Fruit fly (Drosophila melanogaster) whole organism, embryonic: ENCODE results near the gene CG15570.

ENCODE experiments used
- ATbp ChIP-seq: fragments of 200-800 bp; sonication (Bioruptor generic); optimal IDR thresholded peaks from 2 replicates; lab custom pipeline; 2017; ENCODE audit warnings: missing biosample characterization, mild to moderate bottlenecking, missing genetic modification characterization, missing genetic modification reagents
- Antp ChIP-seq: fragments of 200-800 bp; sonication (Bioruptor generic); optimal IDR thresholded peaks from 3 replicates; lab custom pipeline; 2016; ENCODE audit warnings: missing biosample characterization, missing genetic modification characterization
- Asciz ChIP-seq: fragments of 200-800 bp; sonication (Bioruptor generic); optimal IDR thresholded peaks from 2 replicates; lab custom pipeline; 2017; ENCODE audit warnings: missing biosample characterization, mild to moderate bottlenecking, missing genetic modification characterization, missing genetic modification reagents
- CG14965 ChIP-seq: fragments of 200-800 bp; sonication (Bioruptor generic); optimal IDR thresholded peaks from 2 replicates; lab custom pipeline; 2016; ENCODE audit warnings: missing biosample characterization, missing genetic modification characterization, borderline replicate concordance
- CG1602 ChIP-seq: fragments of 200-800 bp; sonication (Bioruptor generic); optimal IDR thresholded peaks from 3 replicates; lab custom pipeline; 2016; ENCODE audit warnings: missing biosample characterization, missing genetic modification characterization
- CG16813 ChIP-seq: fragments of 200-800 bp; sonication (Bioruptor generic); IDR thresholded peaks from 3 replicates; pipeline ENCODE4 v1.3.6; 2022; ENCODE audit warnings: missing biosample characterization, missing genetic modification characterization; ENCODE audit not compliant: partially characterized antibody
- CG16815 ChIP-seq: fragments of 200-800 bp; sonication (Bioruptor generic); optimal IDR thresholded peaks from 3 replicates; lab custom pipeline; 2017; ENCODE audit warnings: missing biosample characterization, mild to moderate bottlenecking, missing genetic modification characterization
- CG17186 ChIP-seq: fragments of 200-800 bp; sonication (Bioruptor generic); optimal IDR thresholded peaks from 3 replicates; lab custom pipeline; 2017; ENCODE audit warnings: missing biosample characterization, missing genetic modification reagents, missing genetic modification characterization
- CG17829 ChIP-seq: fragments of 200-800 bp; optimal IDR thresholded peaks from 2 replicates; lab custom pipeline; 2019; ENCODE audit warnings: missing biosample characterization, mild to moderate bottlenecking, missing genetic modification characterization, moderate library complexity
- CG2678 ChIP-seq: fragments of 200-800 bp; sonication (Bioruptor generic); optimal IDR thresholded peaks from 3 replicates; lab custom pipeline; 2019; ENCODE audit warnings: missing biosample characterization, mild to moderate bottlenecking, missing genetic modification characterization, moderate library complexity
- CG3838 ChIP-seq: fragments of 200-800 bp; sonication (Bioruptor generic); optimal IDR thresholded peaks from 3 replicates; lab custom pipeline; 2016; ENCODE audit warnings: missing biosample characterization, missing genetic modification characterization
- CG4328 ChIP-seq: fragments of 200-800 bp; sonication (Bioruptor generic); optimal IDR thresholded peaks from 3 replicates; lab custom pipeline; 2017; ENCODE audit warnings: missing biosample characterization, missing genetic modification reagents, missing genetic modification characterization
- CG7745 ChIP-seq: fragments of 200-800 bp; sonication (Bioruptor generic); optimal IDR thresholded peaks from 2 replicates; lab custom pipeline; 2018; ENCODE audit warnings: missing biosample characterization, mild to moderate bottlenecking, missing genetic modification characterization, moderate library complexity
- CG8359 ChIP-seq: fragments of 200-800 bp; sonication (Bioruptor generic); optimal IDR thresholded peaks from 2 replicates; lab custom pipeline; 2017; ENCODE audit warnings: missing biosample characterization, mild to moderate bottlenecking, missing genetic modification characterization, borderline replicate concordance
- CoRest ChIP-seq: fragments of 200-800 bp; sonication (Bioruptor generic); optimal IDR thresholded peaks from 3 replicates; lab custom pipeline; 2018; ENCODE audit warnings: missing biosample characterization, mild to moderate bottlenecking, missing genetic modification characterization, moderate library complexity
- Dek ChIP-seq: fragments of 200-800 bp; sonication (Bioruptor generic); optimal IDR thresholded peaks from 3 replicates; lab custom pipeline; 2019; ENCODE audit warnings: missing biosample characterization, mild to moderate bottlenecking, missing genetic modification characterization, moderate library complexity
- Dref ChIP-seq: fragments of 200-800 bp; sonication (Bioruptor generic); IDR thresholded peaks from 2 replicates; pipeline ENCODE4 v1.3.6; 2022; ENCODE audit warnings: missing biosample characterization, missing genetic modification characterization
- Ets65A ChIP-seq: fragments of 200-800 bp; sonication (Bioruptor generic); peaks from one replicate; lab custom pipeline; 2016; ENCODE audit warnings: missing biosample characterization, missing genetic modification characterization
- GATAe ChIP-seq: fragments of 200-800 bp; sonication (Bioruptor generic); conservative IDR thresholded peaks from 2 replicates; pipeline ENCODE4 v1.3.6; 2022; ENCODE audit warnings: missing biosample characterization, missing genetic modification characterization
- Max ChIP-seq: fragments of 200-800 bp; sonication (Bioruptor generic); optimal IDR thresholded peaks from 2 replicates; lab custom pipeline; 2016; ENCODE audit warnings: missing biosample characterization, mild to moderate bottlenecking, missing genetic modification characterization
- Oaz ChIP-seq: fragments of 200-800 bp; sonication (Bioruptor generic); IDR thresholded peaks from 2 replicates; pipeline ENCODE4 v1.3.6; 2022; ENCODE audit warnings: missing biosample characterization, missing genetic modification characterization
- Rx ChIP-seq: fragments of 200-800 bp; sonication (Bioruptor generic); IDR thresholded peaks from 2 replicates; pipeline ENCODE4 v1.3.6; 2022; ENCODE audit warnings: missing biosample characterization, missing genetic modification characterization
- Scr ChIP-seq: fragments of 200-800 bp; sonication (Bioruptor generic); IDR thresholded peaks from 2 replicates; pipeline ENCODE4 v1.3.6; 2022; ENCODE audit warnings: missing biosample characterization, missing genetic modification characterization; ENCODE audit not compliant: partially characterized antibody
- Spps ChIP-seq: fragments of 200-800 bp; sonication (Bioruptor generic); optimal IDR thresholded peaks from 2 replicates; lab custom pipeline; 2018; ENCODE audit warnings: missing biosample characterization, mild to moderate bottlenecking, missing genetic modification characterization
- Xbp1 ChIP-seq: fragments of 200-800 bp; sonication (Bioruptor generic); optimal IDR thresholded peaks from 3 replicates; lab custom pipeline; 2016; ENCODE audit warnings: missing biosample characterization, mild to moderate bottlenecking, missing genetic modification characterization
- YL-1 ChIP-seq: fragments of 200-800 bp; sonication (Bioruptor generic); optimal IDR thresholded peaks from 3 replicates; lab custom pipeline; 2017; ENCODE audit warnings: missing biosample characterization, mild to moderate bottlenecking, missing genetic modification characterization
- al ChIP-seq: fragments of 200-800 bp; sonication (Bioruptor generic); IDR thresholded peaks from 2 replicates; pipeline ENCODE4 v1.3.6; 2022; ENCODE audit warnings: missing biosample characterization, missing genetic modification characterization
- ewg ChIP-seq: fragments of 200-800 bp; sonication (Bioruptor generic); optimal IDR thresholded peaks from 3 replicates; lab custom pipeline; 2017; ENCODE audit warnings: mild to moderate bottlenecking, missing biosample characterization, missing genetic modification reagents, missing genetic modification characterization
- exex ChIP-seq: fragments of 200-800 bp; sonication (Bioruptor generic); optimal IDR thresholded peaks from 4 replicates; lab custom pipeline; 2018; ENCODE audit warnings: missing biosample characterization, mild to moderate bottlenecking, missing genetic modification characterization, moderate library complexity
- gsb-n ChIP-seq: fragments of 200-800 bp; sonication (Bioruptor generic); optimal IDR thresholded peaks from 3 replicates; lab custom pipeline; 2018; ENCODE audit warnings: missing biosample characterization, mild to moderate bottlenecking, missing genetic modification characterization
- jing ChIP-seq: fragments of 200-800 bp; sonication (Bioruptor generic); optimal IDR thresholded peaks from 2 replicates; lab custom pipeline; 2018; ENCODE audit warnings: missing biosample characterization, mild to moderate bottlenecking, missing genetic modification characterization
- kay ChIP-seq: fragments of 200-800 bp; sonication (Bioruptor generic); optimal IDR thresholded peaks from 2 replicates; lab custom pipeline; 2016; ENCODE audit warnings: missing biosample characterization, missing genetic modification characterization
- nom ChIP-seq: fragments of 200-800 bp; sonication (Bioruptor generic); optimal IDR thresholded peaks from 2 replicates; lab custom pipeline; 2017; ENCODE audit warnings: missing biosample characterization, missing genetic modification characterization, mild to moderate bottlenecking, moderate library complexity, missing genetic modification reagents
- shn ChIP-seq: fragments of 200-800 bp; sonication (Bioruptor generic); optimal IDR thresholded peaks from 3 replicates; lab custom pipeline; 2016; ENCODE audit warnings: missing biosample characterization, missing genetic modification characterization
- tgo ChIP-seq: fragments of 200-800 bp; sonication (Bioruptor generic); IDR thresholded peaks from 3 replicates; pipeline ENCODE4 v1.3.6; 2022; ENCODE audit warnings: missing biosample characterization, missing genetic modification characterization
- tll ChIP-seq, 2 experiments: fragments of 200-800 bp in 1 of 2; fragments of >200 bp in 1 of 2; sonication (Bioruptor generic) in 1 of 2; optimal IDR thresholded peaks; 2 replicates each; lab custom pipeline; 2017 to 2019; ENCODE audit warnings: missing biosample characterization in 2 of 2, missing genetic modification characterization in 2 of 2, mild to moderate bottlenecking in 1 of 2, moderate library complexity in 1 of 2
- vvl ChIP-seq: fragments of 200-800 bp; sonication (Bioruptor generic); IDR thresholded peaks from 2 replicates; pipeline ENCODE4 v1.3.6; 2022; ENCODE audit warnings: missing biosample characterization, missing genetic modification characterization
- yki ChIP-seq: fragments of >200 bp; optimal IDR thresholded peaks from 3 replicates; lab custom pipeline; 2018

The CG15570 gene

DNA sequence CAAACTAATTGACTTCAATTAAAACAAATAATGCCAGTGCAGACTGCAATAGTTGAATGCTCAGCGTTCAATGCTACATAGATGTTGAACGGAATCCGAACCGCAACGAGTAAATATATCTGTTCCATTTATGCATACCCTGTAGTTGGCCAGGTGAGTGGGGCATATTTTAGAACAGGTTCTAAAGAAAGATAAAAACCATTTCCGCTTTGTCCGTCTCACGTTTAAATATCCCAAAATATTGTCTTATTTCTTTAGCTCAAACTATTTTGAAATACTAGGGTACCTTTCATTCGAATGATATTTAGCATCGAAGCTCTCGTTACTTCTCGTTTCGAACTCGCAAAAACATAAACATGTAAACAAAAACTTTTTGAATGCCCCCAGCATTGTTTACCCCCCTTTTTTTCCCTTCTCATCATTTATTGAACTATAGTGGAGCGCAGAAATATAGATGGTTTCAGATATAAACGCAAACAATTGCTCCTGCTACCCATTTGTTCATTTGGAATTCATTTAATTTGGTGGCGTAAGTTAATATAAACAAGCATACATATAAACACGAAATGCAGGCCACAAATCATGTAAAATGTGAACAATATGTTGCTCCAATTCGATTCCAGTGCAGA is 45.7 kb upstream of the CG15570 start (continued):
- TF ChIP-seq exex (tag; lab: Kevin White, UChicago) (no peak), Oaz (GFP tag; lab: Robert Waterston, UW) (no peak), CoRest (tag; lab: Kevin White, UChicago) (peak; percentile 13), vvl (GFP tag; lab: Robert Waterston, UW) (peak; percentile 51), CG8359 (GFP tag; lab: Kevin White, UChicago) (no peak), Dref (GFP tag; lab: Robert Waterston, UW) (no peak), CG17829 (tag; lab: Kevin White, UChicago) (no peak), yki (lab: Kevin White, UChicago) (no peak), CG4328 (GFP tag; lab: Kevin White, UChicago) (no peak), gsb-n (tag; lab: Kevin White, UChicago) (no peak), tll (GFP tag; optimal IDR thresholded peaks at IDR 0.05; lab: Kevin White, UChicago) (no peak), Dek (tag; lab: Kevin White, UChicago) (no peak), YL-1 (GFP tag; lab: Kevin White, UChicago) (no peak), ewg (GFP tag; lab: Kevin White, UChicago) (no peak), nom (no peak), Scr (GFP tag; lab: Robert Waterston, UW) (no peak), CG14965 (GFP tag; lab: Kevin White, UChicago) (no peak), CG16815 (GFP tag; lab: Kevin White, UChicago) (no peak), Antp (no peak), jing (GFP tag; lab: Kevin White, UChicago) (no peak), CG3838 (GFP tag; lab: Kevin White, UChicago) (no peak), shn (GFP tag; lab: Kevin White, UChicago) (no peak), Rx (GFP tag; lab: Robert Waterston, UW) (0 out of 2 replicates have a peak, but pooled peaks have one; percentile 26), Spps (tag; lab: Kevin White, UChicago) (no peak), al (GFP tag; lab: Robert Waterston, UW) (peak; percentile 23; the same call in 1 of the 2 replicates), Asciz (GFP tag; lab: Kevin White, UChicago) (no peak), ATbp (peak; percentile 5), tgo (0 out of 3 replicates have a peak, but pooled peaks have one; percentile 26), CG17186 (GFP tag; lab: Kevin White, UChicago) (no peak), CG2678 (peak; percentile 35)

DNA sequence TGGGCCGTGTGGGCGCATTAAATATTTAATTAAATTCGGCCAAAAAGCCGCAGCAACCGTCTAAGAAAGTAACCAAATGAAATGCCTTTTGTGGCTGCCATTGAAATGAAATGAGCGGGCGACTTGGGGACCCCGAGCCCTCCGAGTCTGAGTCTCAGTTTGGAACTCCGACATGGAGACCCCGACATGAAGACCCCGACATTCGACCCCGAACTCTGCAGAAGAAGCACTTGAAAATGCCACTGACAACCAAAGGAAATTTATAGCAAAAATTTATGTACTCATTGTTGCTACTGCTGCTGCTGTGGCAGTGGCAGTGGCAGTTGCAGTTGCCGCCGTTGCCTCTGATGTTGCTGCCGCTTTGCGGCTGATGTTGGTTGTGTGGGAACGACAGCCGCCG is 44.6 kb upstream of the CG15570 start:
- no peak for TF ChIP-seq CG16813 (GFP tag; lab: Robert Waterston, UW)
- no peak for TF ChIP-seq CG1602 (GFP tag; lab: Kevin White, UChicago)
- no peak for TF ChIP-seq GATAe
- TF ChIP-seq Ets65A (GFP tag; lab: Kevin White, UChicago) = peak; percentile 78
- no peak for TF ChIP-seq Xbp1 (GFP tag; lab: Kevin White, UChicago)
- no peak for TF ChIP-seq kay
- TF ChIP-seq, all 482 proteins: peak for 1

DNA sequence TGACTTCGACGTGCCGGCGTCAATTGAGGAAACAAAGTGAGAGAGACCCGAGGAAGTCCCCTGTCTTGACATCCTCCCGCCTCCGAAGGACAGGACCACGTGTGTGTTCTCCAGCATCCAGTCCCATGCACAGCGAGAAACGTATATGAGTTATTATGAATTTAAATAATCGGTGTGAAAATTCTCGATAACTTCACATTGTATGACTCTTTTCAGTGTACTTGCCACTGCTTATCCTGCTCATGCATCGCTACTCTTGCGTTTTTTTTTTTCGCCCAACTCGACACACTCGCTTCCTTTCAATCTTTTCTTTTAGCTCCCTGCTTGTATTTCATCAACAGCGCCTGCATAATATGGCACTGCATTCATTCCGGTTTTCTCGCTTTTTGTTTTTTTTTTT is 42.2 kb upstream of the CG15570 start:
- TF ChIP-seq nom (peak; percentile 50), CG7745 (tag; lab: Kevin White, UChicago) (no peak), Max (GFP tag; lab: Kevin White, UChicago) (no peak)
